Worm (Caenorhabditis elegans) whole organism, mixed stage, embryonic: ENCODE data around the gene T23D5.8.
"Not testable (repeated sequence)": the region's sequence is repeated elsewhere in the genome, so short reads cannot be mapped to it uniquely, and the experiment has no call there.

Source experiments
- ham-2 ChIP-seq: fragments of 200-800 bp; sonication (Bioruptor generic); optimal IDR thresholded peaks from 2 replicates; lab custom pipeline; 2018; ENCODE audit warnings: mild to moderate bottlenecking, missing genetic modification characterization, missing compliant biosample characterization
- hlh-1 ChIP-seq: fragments of 150-350 bp; optimal IDR thresholded peaks from 2 replicates; lab custom pipeline; 2014; ENCODE audit warnings: missing biosample characterization, missing genetic modification reagents, missing genetic modification characterization
- lin-32 ChIP-seq: fragments of 200-800 bp; sonication (Bioruptor generic); optimal IDR thresholded peaks from 2 replicates; lab custom pipeline; 2018; ENCODE audit warnings: mild to moderate bottlenecking, missing genetic modification characterization, missing compliant biosample characterization
- lsy-2 ChIP-seq: fragments of 150-350 bp; optimal IDR thresholded peaks from 2 replicates; lab custom pipeline; 2014; ENCODE audit warnings: missing biosample characterization, missing genetic modification characterization
- nhr-12 ChIP-seq: fragments of 150-350 bp; optimal IDR thresholded peaks from 2 replicates; lab custom pipeline; 2014; ENCODE audit warnings: missing biosample characterization, missing genetic modification characterization
- nhr-237 ChIP-seq: fragments of 150-350 bp; optimal IDR thresholded peaks from 2 replicates; lab custom pipeline; 2014; ENCODE audit warnings: missing biosample characterization, missing genetic modification characterization
- pha-4 ChIP-seq: fragments of 150-350 bp; optimal IDR thresholded peaks from 2 replicates; lab custom pipeline; 2018; ENCODE audit warnings: missing biosample characterization, missing genetic modification reagents, missing genetic modification characterization
- snpc-4 ChIP-seq: fragments of 150-350 bp; optimal IDR thresholded peaks from 2 replicates; lab custom pipeline; 2014; ENCODE audit warnings: missing biosample characterization, missing genetic modification characterization
- sptf-1 ChIP-seq: sonication (generic microtip); optimal IDR thresholded peaks from 2 replicates; lab custom pipeline; 2017; ENCODE audit warnings: mild to moderate bottlenecking, missing genetic modification characterization, moderate library complexity, missing compliant biosample characterization
- unc-120 ChIP-seq: sonication (generic microtip); optimal IDR thresholded peaks from 2 replicates; lab custom pipeline; 2017; ENCODE audit warnings: missing genetic modification characterization, missing compliant biosample characterization; ENCODE audit not compliant: poor library complexity, severe bottlenecking
- unc-39 ChIP-seq: fragments of 150-350 bp; optimal IDR thresholded peaks from 2 replicates; lab custom pipeline; 2014; ENCODE audit warnings: missing biosample characterization, missing genetic modification characterization
- unc-62 ChIP-seq: fragments of 150-350 bp; optimal IDR thresholded peaks from 2 replicates; lab custom pipeline; 2014; ENCODE audit warnings: missing biosample characterization, missing genetic modification reagents, missing genetic modification characterization
- zip-8 ChIP-seq: fragments of 150-350 bp; optimal IDR thresholded peaks from 2 replicates; lab custom pipeline; 2014; ENCODE audit warnings: missing biosample characterization, missing genetic modification characterization
- ztf-11 ChIP-seq: fragments of 150-350 bp; optimal IDR thresholded peaks from 2 replicates; lab custom pipeline; 2014; ENCODE audit warnings: missing biosample characterization, missing genetic modification characterization

DNA sequence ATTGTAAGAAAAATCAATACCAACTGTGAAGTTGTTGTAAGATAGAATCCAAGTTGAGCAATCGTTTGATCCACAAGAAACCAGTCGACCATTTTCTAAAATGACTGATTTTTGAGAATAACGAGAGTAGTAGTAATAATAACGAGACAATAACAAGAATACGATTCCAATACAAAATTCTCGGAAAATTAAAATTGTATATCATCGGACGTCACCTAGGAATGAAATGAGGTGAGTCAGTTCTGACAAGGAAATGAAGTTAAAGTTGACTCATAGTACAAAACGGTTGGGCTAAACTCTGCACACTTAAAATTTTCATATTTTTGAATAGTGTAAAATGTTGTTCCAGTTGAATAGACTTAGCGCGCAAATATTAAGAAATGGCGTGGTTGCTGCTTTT, 3.9 kb downstream of the T23D5.8 start, which contains the start of gene str-19:
- not testable (repeated sequence) for TF ChIP-seq unc-62 (GFP tag; lab: Kevin White, UChicago); sptf-1 (tag; lab: Kevin White, UChicago); snpc-4 (tag; lab: Kevin White, UChicago); ztf-11 (tag; lab: Kevin White, UChicago); nhr-12 (tag; lab: Kevin White, UChicago); zip-8 (tag; lab: Kevin White, UChicago); nhr-237; lsy-2 (tag; lab: Kevin White, UChicago); unc-120 (tag; lab: Kevin White, UChicago); unc-39 (tag; lab: Kevin White, UChicago); hlh-1 (tag; lab: Kevin White, UChicago); pha-4 (tag; lab: Kevin White, UChicago); lin-32; ham-2 (GFP tag; lab: Kevin White, UChicago)
